Fruit fly (Drosophila melanogaster): ENCODE measurements around the gene IntS6.
A peak's percentile ranks its signal among the peaks of the same experiment; 100 is the strongest.

IntS6 gene

DNA sequence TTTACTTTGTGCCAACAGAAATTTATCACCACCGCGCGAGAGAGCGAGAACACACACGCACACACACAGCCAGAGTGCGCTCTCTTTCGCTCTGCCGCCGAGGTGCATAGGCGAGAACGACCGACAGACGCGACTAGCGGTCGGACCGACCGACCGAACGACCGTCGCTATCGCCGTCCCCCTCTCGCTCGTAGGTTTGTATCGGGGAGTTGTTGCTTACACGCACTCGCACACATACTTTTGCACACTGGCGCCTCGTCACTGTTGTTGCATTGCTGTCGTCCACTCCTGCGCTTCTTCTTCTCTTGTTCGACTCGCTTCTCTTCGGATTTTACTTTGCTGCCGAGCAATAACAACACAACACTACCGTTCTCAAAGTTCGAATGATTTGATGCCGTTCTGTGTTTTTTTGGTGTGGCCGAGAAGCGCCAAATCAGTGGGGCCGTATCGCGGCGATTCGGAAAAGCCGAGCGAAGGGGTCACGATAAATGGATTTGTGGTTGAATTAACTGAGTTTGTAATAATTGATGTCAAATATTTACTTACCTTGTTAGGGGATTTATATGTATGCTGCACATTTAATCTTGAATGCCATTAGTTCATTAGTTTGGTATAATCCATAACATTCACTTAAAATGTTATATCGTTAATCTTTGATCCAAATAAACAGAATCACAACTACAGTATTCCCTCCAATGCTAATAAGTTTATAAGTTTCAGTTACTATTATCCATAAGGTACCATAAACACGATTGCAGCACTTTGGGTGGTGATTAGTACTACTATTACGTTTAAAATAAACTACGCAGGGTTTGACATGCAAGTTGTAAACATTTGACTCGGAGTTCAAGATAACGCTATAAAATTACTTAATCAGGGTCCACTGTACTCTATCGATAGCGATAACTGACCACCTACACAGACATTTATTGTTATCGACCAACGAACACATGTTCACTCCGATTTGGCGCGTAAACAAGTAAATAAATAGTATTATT lies at the start of gene IntS6, which contains the start of gene Rtel1:
TSS of gene IntS6 (minus strand) at position 391 of the 998 bp plus-strand sequence.
TSS of gene Rtel1 (plus strand) at position 884 of the 998 bp plus-strand sequence.
- peak; percentile 93 for TF ChIP-seq topi (GFP tag; optimal IDR thresholded peaks at IDR 0.05)
- peak; percentile 95 for TF ChIP-seq CG31627 (GFP tag; optimal IDR thresholded peaks at IDR 0.05)
- peak; percentile 61 for TF ChIP-seq Eip93F (GFP tag; optimal IDR thresholded peaks at IDR 0.05)
- TF ChIP-seq Sox14 (GFP tag; optimal IDR thresholded peaks at IDR 0.05): peak; percentile 94
- TF ChIP-seq achi (GFP tag; optimal IDR thresholded peaks at IDR 0.05): peak; percentile 89
- peak; percentile 89 for TF ChIP-seq CG11902 (GFP tag; optimal IDR thresholded peaks at IDR 0.05)
- peak; percentile 87 for TF ChIP-seq CG11762 (GFP tag; optimal IDR thresholded peaks at IDR 0.05; ENCODE audit: insufficient read depth)
- TF ChIP-seq CG9139 (GFP tag; optimal IDR thresholded peaks at IDR 0.05): peak; percentile 65
- TF ChIP-seq CG6854 (GFP tag; optimal IDR thresholded peaks at IDR 0.05): peak; percentile 64
- TF ChIP-seq Gug (GFP tag; IDR thresholded peaks at IDR 0.05): peak; percentile 84
- peak; percentile 73 for TF ChIP-seq Blimp-1 (GFP tag; optimal IDR thresholded peaks at IDR 0.05)
- TF ChIP-seq Ets21C (GFP tag; optimal IDR thresholded peaks at IDR 0.05): peak; percentile 93
- TF ChIP-seq Sox102F (GFP tag; optimal IDR thresholded peaks at IDR 0.05): peak; percentile 92
- peak; percentile 93 for TF ChIP-seq OdsH (GFP tag; optimal IDR thresholded peaks at IDR 0.05)
- peak; percentile 95 for TF ChIP-seq Met (GFP tag; optimal IDR thresholded peaks at IDR 0.05)
- TF ChIP-seq CG8632 (GFP tag; optimal IDR thresholded peaks at IDR 0.05): peak; percentile 89
- peak; percentile 89 for TF ChIP-seq CG1621 (tag; optimal IDR thresholded peaks at IDR 0.05)
- peak; percentile 90 for TF ChIP-seq acj6 (GFP tag; optimal IDR thresholded peaks at IDR 0.05)
- peak; percentile 76 for TF ChIP-seq Lpt (GFP tag; optimal IDR thresholded peaks at IDR 0.05)
- TF ChIP-seq CG6163 (GFP tag; IDR thresholded peaks at IDR 0.05): peak; percentile 91
- peak; percentile 83 for TF ChIP-seq fd59A (GFP tag; optimal IDR thresholded peaks at IDR 0.05)
- TF ChIP-seq Ets96B (tag; optimal IDR thresholded peaks at IDR 0.05): peak; percentile 86
- peak; percentile 90 for TF ChIP-seq Sox15 (GFP tag; optimal IDR thresholded peaks at IDR 0.05)
- TF ChIP-seq fd85E (GFP tag; optimal IDR thresholded peaks at IDR 0.05): peak; percentile 40
- peak; percentile 81 for TF ChIP-seq CG4318 (GFP tag; optimal IDR thresholded peaks at IDR 0.05)
- peak; percentile 87 for TF ChIP-seq CG8319 (GFP tag; optimal IDR thresholded peaks at IDR 0.05)
- peak; percentile 97 for TF ChIP-seq Hr39 (GFP tag; optimal IDR thresholded peaks at IDR 0.05)
- peak; percentile 94 for TF ChIP-seq pdm3 (GFP tag; optimal IDR thresholded peaks at IDR 0.05)
- peak; percentile 91 for TF ChIP-seq CG15336 (GFP tag; IDR thresholded peaks at IDR 0.05)
- peak; percentile 87 for TF ChIP-seq CG10669 (GFP tag; optimal IDR thresholded peaks at IDR 0.05)
- TF ChIP-seq svp (GFP tag): peak; percentile 96
- peak; percentile 94 for TF ChIP-seq esn (GFP tag; optimal IDR thresholded peaks at IDR 0.05)
- TF ChIP-seq CG6808 (GFP tag; optimal IDR thresholded peaks at IDR 0.05): peak; percentile 80
- peak; percentile 26 for TF ChIP-seq Hr38 (GFP tag; optimal IDR thresholded peaks at IDR 0.05)
- TF ChIP-seq cyc (GFP tag; optimal IDR thresholded peaks at IDR 0.05): peak; percentile 94
- peak; percentile 83 for TF ChIP-seq CG11294 (GFP tag; IDR thresholded peaks at IDR 0.05)
- TF ChIP-seq CG16779 (tag; optimal IDR thresholded peaks at IDR 0.05): peak; percentile 78
- TF ChIP-seq salr (GFP tag; optimal IDR thresholded peaks at IDR 0.05): peak; percentile 74 to 81
- TF ChIP-seq eg (GFP tag; IDR thresholded peaks at IDR 0.05): peak; percentile 92
- peak; percentile 87 for TF ChIP-seq CG34406 (GFP tag; optimal IDR thresholded peaks at IDR 0.05)
- peak; percentile 88 for TF ChIP-seq CG3032 (tag; optimal IDR thresholded peaks at IDR 0.05)
- peak; percentile 88 for TF ChIP-seq CG3919 (GFP tag; optimal IDR thresholded peaks at IDR 0.05)
- peak; percentile 77 for TF ChIP-seq vri (GFP tag; optimal IDR thresholded peaks at IDR 0.05)
- peak; percentile 94 for TF ChIP-seq Hr4 (GFP tag; optimal IDR thresholded peaks at IDR 0.05)
- peak; percentile 84 for TF ChIP-seq fkh (GFP tag; optimal IDR thresholded peaks at IDR 0.05)
- peak; percentile 87 for TF ChIP-seq CG8119 (GFP tag; IDR thresholded peaks at IDR 0.05)
- TF ChIP-seq ss (GFP tag; optimal IDR thresholded peaks at IDR 0.05): peak; percentile 78 to 88
- TF ChIP-seq lz (GFP tag; optimal IDR thresholded peaks at IDR 0.05): peak; percentile 95
- peak; percentile 74 for TF ChIP-seq spab (GFP tag; optimal IDR thresholded peaks at IDR 0.05)
